Worm (Caenorhabditis elegans): ENCODE measurements around the gene cca-1.

The cca-1 gene

DNA sequence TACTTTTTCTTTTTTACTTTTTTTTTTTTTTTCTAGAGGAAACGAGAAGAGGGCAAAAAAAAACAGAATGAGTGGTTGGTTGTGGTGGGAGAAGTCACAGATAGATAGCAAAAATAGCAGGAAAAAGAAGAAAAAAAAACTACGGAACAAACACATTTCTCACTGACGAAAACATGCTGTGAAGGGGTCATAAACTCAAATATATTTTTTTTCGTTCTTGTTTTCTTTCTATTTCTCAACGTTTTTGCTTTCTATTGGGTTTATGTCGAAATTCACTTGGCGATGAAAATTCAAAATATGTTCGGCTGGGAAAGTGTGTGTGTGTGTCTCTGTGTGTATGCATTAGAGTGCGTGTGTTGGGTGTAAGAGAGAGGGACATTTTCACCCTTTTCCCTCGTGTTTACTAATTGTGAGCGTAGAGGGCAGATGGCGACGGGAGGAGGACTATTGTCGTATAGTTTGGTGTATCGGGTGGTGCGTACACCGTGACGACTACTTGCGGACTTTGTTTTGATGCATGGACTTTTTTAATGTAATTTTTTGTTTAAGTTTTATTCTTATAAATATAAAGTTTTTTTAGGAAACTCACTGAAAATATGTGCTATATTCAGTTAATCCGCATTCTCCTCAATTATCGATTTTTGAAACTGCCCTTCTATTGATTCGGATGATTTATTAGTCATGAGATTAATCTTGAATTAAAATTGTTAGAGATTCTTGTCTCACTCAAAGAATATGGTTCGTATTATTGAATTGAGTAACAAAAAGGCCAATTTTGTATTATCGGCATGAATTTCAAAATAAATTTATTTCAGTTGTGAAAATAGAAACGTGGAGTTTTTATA lies 66.2 kb downstream of the cca-1 start (continued):
- TF ChIP-seq grh-1 (GFP tag; IDR thresholded peaks at IDR 0.05) = no peak
- peak; percentile 87 for TF ChIP-seq lin-14 (GFP tag; optimal IDR thresholded peaks at IDR 0.05)
- peak; percentile 10 for TF ChIP-seq unc-130 (tag; optimal IDR thresholded peaks at IDR 0.05)
- peak; percentile 57 for TF ChIP-seq xbp-1 (tag; optimal IDR thresholded peaks at IDR 0.05)
- no peak for TF ChIP-seq elt-3 (tag; optimal IDR thresholded peaks at IDR 0.05)
- TF ChIP-seq isw-1 (GFP tag; IDR thresholded peaks at IDR 0.05) = peak; percentile 20; the same call in 1 of the 2 replicates
- TF ChIP-seq alr-1 (tag; optimal IDR thresholded peaks at IDR 0.05; ENCODE audit: borderline replicate concordance) = no peak
- no peak for TF ChIP-seq nhr-84 (tag; optimal IDR thresholded peaks at IDR 0.05)
- peak; percentile 11 for TF ChIP-seq ztf-4 (tag; optimal IDR thresholded peaks at IDR 0.05)
- no peak for TF ChIP-seq zip-4 (GFP tag; optimal IDR thresholded peaks at IDR 0.05)

- TF ChIP-seq blmp-1 (tag; optimal IDR thresholded peaks at IDR 0.05) (peak; percentile 2), lir-3 (tag; optimal IDR thresholded peaks at IDR 0.05; ENCODE audit: poor library complexity) (no peak), C34B4.2 (tag; optimal IDR thresholded peaks at IDR 0.05) (no peak), C16A3.4 (tag; optimal IDR thresholded peaks at IDR 0.05) (no peak)
Observed at ce11 chrX:7808388-7808787, 67.4 kb downstream of the cca-1 start.

ce11 chrX:7800370-7800769 lies 75.4 kb downstream of the cca-1 start:
- TF ChIP-seq zag-1 (tag; optimal IDR thresholded peaks at IDR 0.05) = no peak
- no peak for TF ChIP-seq swsn-7 (tag; optimal IDR thresholded peaks at IDR 0.05)
- no peak for TF ChIP-seq ceh-63 (GFP tag; optimal IDR thresholded peaks at IDR 0.05)
- TF ChIP-seq snu-23 (GFP tag; optimal IDR thresholded peaks at IDR 0.05) = no peak
- no peak for TF ChIP-seq blmp-1 (tag; optimal IDR thresholded peaks at IDR 0.05)
- TF ChIP-seq skn-1 (tag; optimal IDR thresholded peaks at IDR 0.05) = no peak
- TF ChIP-seq unc-62 (GFP tag; optimal IDR thresholded peaks at IDR 0.05) = no peak
- TF ChIP-seq efl-1 (optimal IDR thresholded peaks at IDR 0.05) = no peak
- TF ChIP-seq efl-1 (GFP tag; optimal IDR thresholded peaks at IDR 0.05 in 1 of 2) = no peak
- TF ChIP-seq lin-13 (GFP tag; optimal IDR thresholded peaks at IDR 0.05) = no peak
- TF ChIP-seq egl-27 (tag; optimal IDR thresholded peaks at IDR 0.05) = no peak
- TF ChIP-seq fos-1 (tag; optimal IDR thresholded peaks at IDR 0.05) = no peak
- no peak for TF ChIP-seq nhr-90 (tag; optimal IDR thresholded peaks at IDR 0.05; ENCODE audit: poor library complexity)
- no peak for TF ChIP-seq C34B4.2 (tag; optimal IDR thresholded peaks at IDR 0.05)

ce11 chrX:7799680-7800079 lies 76.1 kb downstream of the cca-1 start, which contains the start of gene gpx-7:
TSS of gene gpx-7 (minus strand) at chrX:7799780.
- TF ChIP-seq lir-3 (tag; optimal IDR thresholded peaks at IDR 0.05; ENCODE audit: poor library complexity) = no peak
- no peak for TF ChIP-seq lin-39 (tag; optimal IDR thresholded peaks at IDR 0.05)
- no peak for TF ChIP-seq hlh-4 (tag; optimal IDR thresholded peaks at IDR 0.05)
- TF ChIP-seq snpc-4 (tag; optimal IDR thresholded peaks at IDR 0.05) = no peak
- no peak for TF ChIP-seq zip-4 (GFP tag; optimal IDR thresholded peaks at IDR 0.05)
- TF ChIP-seq jun-1 (tag; optimal IDR thresholded peaks at IDR 0.05) = no peak
- no peak for TF ChIP-seq nhr-90 (tag; optimal IDR thresholded peaks at IDR 0.05; ENCODE audit: poor library complexity)
- TF ChIP-seq nhr-84 (tag; optimal IDR thresholded peaks at IDR 0.05) = no peak
- no peak for TF ChIP-seq nhr-12 (tag; optimal IDR thresholded peaks at IDR 0.05)
- no peak for TF ChIP-seq C04F5.9 (tag; optimal IDR thresholded peaks at IDR 0.05)
- TF ChIP-seq C16A3.4 (tag; optimal IDR thresholded peaks at IDR 0.05) = no peak
- TF ChIP-seq xbp-1 (tag; optimal IDR thresholded peaks at IDR 0.05) = no peak

- TF ChIP-seq aly-2 (tag; optimal IDR thresholded peaks at IDR 0.05) (no peak), dpl-1 (GFP tag; optimal IDR thresholded peaks at IDR 0.05) (peak; percentile 3 to 25 (median 25)), snpc-4 (tag; optimal IDR thresholded peaks at IDR 0.05) (no peak), unc-62 (GFP tag; optimal IDR thresholded peaks at IDR 0.05) (no peak), F16B12.6 (tag; optimal IDR thresholded peaks at IDR 0.05) (no peak), sptf-1 (tag; optimal IDR thresholded peaks at IDR 0.05) (no peak), snu-23 (GFP tag; optimal IDR thresholded peaks at IDR 0.05) (peak; percentile 70), rnt-1 (tag; optimal IDR thresholded peaks at IDR 0.05) (peak; percentile 95), egl-13 (tag; optimal IDR thresholded peaks at IDR 0.05) (peak; percentile 54), lin-14 (GFP tag; optimal IDR thresholded peaks at IDR 0.05) (peak; percentile 61), grh-1 (GFP tag; IDR thresholded peaks at IDR 0.05) (no peak), lin-39 (tag; optimal IDR thresholded peaks at IDR 0.05) (no peak), fkh-4 (tag; optimal IDR thresholded peaks at IDR 0.05; ENCODE audit: borderline replicate concordance) (peak; percentile 56), pax-3 (tag; optimal IDR thresholded peaks at IDR 0.05) (peak; percentile 59), dsc-1 (tag; optimal IDR thresholded peaks at IDR 0.05) (peak; percentile 41), ceh-90 (tag; optimal IDR thresholded peaks at IDR 0.05) (peak; percentile 79)
Observed at ce11 chrX:7798248-7799020, 77.3 kb downstream of the cca-1 start, which contains the start of gene adm-4. TSS of gene adm-4 (minus strand) at chrX:7798298.

All from whole organism, L1 larva.